Fruit fly (Drosophila melanogaster): ENCODE measurements around the gene Sos.

Sos gene

DNA sequence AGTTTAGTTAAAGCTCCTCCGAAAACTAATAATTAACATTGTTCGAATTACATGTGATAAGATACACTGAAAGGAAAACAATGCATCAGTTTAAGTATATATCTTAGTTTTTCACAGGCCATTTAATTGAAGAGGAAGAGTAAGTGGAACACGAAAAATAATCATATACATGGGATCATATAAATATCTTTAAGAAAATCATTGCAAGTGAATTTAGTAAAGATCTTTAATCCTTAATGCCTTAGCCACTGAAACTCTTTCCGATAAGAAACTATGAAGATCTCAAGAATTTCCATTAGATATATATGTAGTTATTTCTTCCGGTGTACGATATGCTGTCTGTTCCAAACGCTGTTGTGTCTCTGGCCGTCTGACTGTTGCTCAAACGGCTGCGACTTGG lies 35.0 kb upstream of the Sos start (continued):
- TF ChIP-seq CG2875 (GFP tag; optimal IDR thresholded peaks at IDR 0.05) (peak; percentile 41), en (GFP tag; optimal IDR thresholded peaks at IDR 0.05) (no peak), CG13296 (GFP tag; optimal IDR thresholded peaks at IDR 0.05) (peak; percentile 18), Doc3 (GFP tag; IDR thresholded peaks at IDR 0.05; ENCODE audit: partially characterized antibody) (no peak), fd96Cb (tag; optimal IDR thresholded peaks at IDR 0.05) (peak; percentile 61), odd (GFP tag; optimal IDR thresholded peaks at IDR 0.05) (peak; percentile 47), row (GFP tag; IDR thresholded peaks at IDR 0.05) (peak; percentile 65; the same call in 2 of the 3 replicates), bab2 (GFP tag; optimal IDR thresholded peaks at IDR 0.05) (peak; percentile 51), CG13123 (GFP tag; optimal IDR thresholded peaks at IDR 0.05) (no peak), danr (GFP tag; IDR thresholded peaks at IDR 0.05) (no peak), CG10366 (GFP tag; IDR thresholded peaks at IDR 0.05) (peak; percentile 58), Fer2 (tag; optimal IDR thresholded peaks at IDR 0.05) (no peak), CG1602 (GFP tag; optimal IDR thresholded peaks at IDR 0.05) (peak; percentile 53), CG4707 (GFP tag; optimal IDR thresholded peaks at IDR 0.05) (no peak), CG11456 (GFP tag; IDR thresholded peaks at IDR 0.05) (no peak), CG6854 (GFP tag; optimal IDR thresholded peaks at IDR 0.05) (no peak), vnd (GFP tag; IDR thresholded peaks at IDR 0.05; ENCODE audit: partially characterized antibody) (no peak), CG1647 (GFP tag; optimal IDR thresholded peaks at IDR 0.05) (peak; percentile 11), jigr1 (GFP tag; IDR thresholded peaks at IDR 0.05) (no peak), Side (GFP tag; optimal IDR thresholded peaks at IDR 0.05) (no peak), Abd-B (GFP tag; optimal IDR thresholded peaks at IDR 0.05) (peak; percentile 67), Pdp1 (GFP tag; optimal IDR thresholded peaks at IDR 0.05) (peak; percentile 39 to 54), zfh2 (GFP tag; optimal IDR thresholded peaks at IDR 0.05) (peak; percentile 21), nmo (GFP tag; optimal IDR thresholded peaks at IDR 0.05) (peak; percentile 84), mam (GFP tag; optimal IDR thresholded peaks at IDR 0.05) (peak; percentile 27), Bdp1 (GFP tag; optimal IDR thresholded peaks at IDR 0.05) (no peak), CG14014 (GFP tag; IDR thresholded peaks at IDR 0.05) (peak; percentile 59), CG6175 (GFP tag; IDR thresholded peaks at IDR 0.05) (no peak), CG18011 (GFP tag; optimal IDR thresholded peaks at IDR 0.05) (no peak), Meics (GFP tag; optimal IDR thresholded peaks at IDR 0.05) (peak; percentile 47), Spps (tag; optimal IDR thresholded peaks at IDR 0.05) (no peak), E2f2 (GFP tag; IDR thresholded peaks at IDR 0.05) (peak; percentile 38; the same call in 1 of the 2 replicates), GATAe (GFP tag; conservative IDR thresholded peaks at IDR 0.05) (no peak), CG12236 (GFP tag; optimal IDR thresholded peaks at IDR 0.05) (peak; percentile 13), CG34422 (GFP tag; IDR thresholded peaks at IDR 0.05) (no peak), eyg (GFP tag; optimal IDR thresholded peaks at IDR 0.05) (peak; percentile 54), lmd (GFP tag; IDR thresholded peaks at IDR 0.05) (peak; percentile 66), Kr (GFP tag; optimal IDR thresholded peaks at IDR 0.05) (no peak), rib (GFP tag; IDR thresholded peaks at IDR 0.05) (no peak), NFAT (GFP tag; IDR thresholded peaks at IDR 0.05) (no peak), CG6791 (GFP tag; IDR thresholded peaks at IDR 0.05; ENCODE audit: partially characterized antibody) (no peak), CG4854 (GFP tag; optimal IDR thresholded peaks at IDR 0.05) (peak; percentile 43), CG30403 (GFP tag; optimal IDR thresholded peaks at IDR 0.05) (peak; percentile 76), unc-4 (GFP tag; IDR thresholded peaks at IDR 0.05; ENCODE audit: partially characterized antibody) (no peak), slbo (GFP tag; IDR thresholded peaks at IDR 0.05) (peak; percentile 73), CG2120 (GFP tag; optimal IDR thresholded peaks at IDR 0.05) (peak; percentile 77), Dip3 (GFP tag; optimal IDR thresholded peaks at IDR 0.05) (no peak), CG42726 (GFP tag; IDR thresholded peaks at IDR 0.05; ENCODE audit: partially characterized antibody) (no peak), corto (GFP tag; optimal IDR thresholded peaks at IDR 0.05) (no peak), Fer1 (GFP tag; optimal IDR thresholded peaks at IDR 0.05) (peak; percentile 11), gcm (GFP tag; optimal IDR thresholded peaks at IDR 0.05) (peak; percentile 44)
